Fruit fly (Drosophila melanogaster) whole organism, prepupa: ENCODE results near the gene CG31102.
A peak's percentile ranks its signal among the peaks of the same experiment; 100 is the strongest.

ENCODE experiments used
- CG4318 ChIP-seq: fragments of 200-800 bp; sonication (Bioruptor generic); optimal IDR thresholded peaks from 3 replicates; lab custom pipeline; 2017; ENCODE audit warnings: missing biosample characterization, mild to moderate bottlenecking, missing genetic modification characterization
- CG6276 ChIP-seq: fragments of 200-800 bp; sonication (Bioruptor generic); optimal IDR thresholded peaks from 2 replicates; lab custom pipeline; 2017; ENCODE audit warnings: missing biosample characterization, mild to moderate bottlenecking, missing genetic modification characterization
- Gug ChIP-seq: fragments of 200-800 bp; sonication (Bioruptor generic); IDR thresholded peaks from 2 replicates; pipeline ENCODE4 v1.3.6; 2022; ENCODE audit warnings: missing biosample characterization, missing genetic modification characterization
- Smox ChIP-seq: fragments of 200-800 bp; sonication (Bioruptor generic); optimal IDR thresholded peaks from 3 replicates; lab custom pipeline; 2016; ENCODE audit warnings: missing biosample characterization, missing genetic modification characterization
- svp ChIP-seq: fragments of 200-800 bp; sonication (Bioruptor generic); peaks from one replicate; lab custom pipeline; 2016; ENCODE audit warnings: missing biosample characterization, missing genetic modification characterization

DNA sequence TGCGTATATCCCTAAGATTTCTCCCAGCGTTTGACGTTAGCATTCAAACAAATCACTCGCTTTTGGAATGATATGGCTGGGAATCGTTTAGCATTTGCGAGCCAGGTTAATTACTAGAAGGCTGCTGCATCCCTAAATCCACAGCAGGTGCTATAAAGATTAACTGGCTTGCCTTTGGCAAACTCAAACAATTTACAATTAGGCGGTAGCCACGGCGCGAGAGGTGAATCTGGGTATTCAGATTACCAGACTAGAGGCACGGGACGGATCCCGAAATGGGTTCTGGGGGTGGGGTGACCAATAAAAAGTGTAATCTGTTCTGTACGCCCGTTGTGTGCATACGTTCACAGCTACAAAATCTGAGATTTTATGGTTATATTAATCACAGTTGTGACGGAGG is 14.2 kb downstream of the CG31102 start, which contains the start of gene CG11892:
- TF ChIP-seq CG4318 (GFP tag; lab: Kevin White, UChicago), result no peak
- TF ChIP-seq CG6276 (GFP tag; lab: Kevin White, UChicago), result no peak
- TF ChIP-seq svp, result peak; percentile 46
- no peak for TF ChIP-seq Gug
- TF ChIP-seq Smox (GFP tag; lab: Kevin White, UChicago), result no peak
